Fruit fly (Drosophila melanogaster) S2 (cell line): Measurements from ENCODE around the gene Rsph3.

ENCODE experiments used
- CG8478 ChIP-seq: fragments of >200 bp; optimal IDR thresholded peaks from 2 replicates; lab custom pipeline; 2018
- CTCF ChIP-seq, 2 experiments: fragments of >200 bp; optimal IDR thresholded peaks; 2 replicates each; lab custom pipeline; 2018

- TF ChIP-seq CG8478: no peak
- no peak for TF ChIP-seq CTCF (optimal IDR thresholded peaks at IDR 0.05; lab: Kevin White, UChicago)
Measured at dm6 chr3L:6778804-6779289, 15.8 kb upstream of the Rsph3 start.
